Fruit fly (Drosophila melanogaster): ENCODE measurements around the gene RFeSP.

DNA sequence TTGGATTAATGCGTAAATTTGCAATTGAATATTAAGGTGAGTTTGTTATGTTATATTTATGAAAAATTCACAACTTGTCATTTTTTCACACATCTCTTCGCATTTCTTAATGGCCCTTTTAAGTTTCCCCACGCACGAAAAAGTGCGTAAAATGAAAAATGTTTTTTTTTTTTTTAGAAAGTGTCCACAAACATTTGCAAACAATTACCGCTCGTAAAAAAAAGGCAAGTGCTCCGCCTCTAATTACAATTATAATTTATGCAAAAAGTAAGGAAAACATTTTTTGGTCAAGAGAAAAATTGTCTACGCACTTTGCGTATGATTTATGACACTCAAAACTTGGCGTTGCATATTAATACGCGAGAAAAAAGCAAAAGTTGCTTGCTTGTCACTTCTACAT is 39.8 kb upstream of the RFeSP start:
- TF ChIP-seq pan (optimal IDR thresholded peaks at IDR 0.05) = no peak
- TF ChIP-seq usp (GFP tag; optimal IDR thresholded peaks at IDR 0.05) = no peak
- no peak for TF ChIP-seq EcR (GFP tag; optimal IDR thresholded peaks at IDR 0.05)
- TF ChIP-seq Dll (optimal IDR thresholded peaks at IDR 0.05) = no peak
- TF ChIP-seq psq (optimal IDR thresholded peaks at IDR 0.05) = no peak
- no peak for TF ChIP-seq CG8478 (optimal IDR thresholded peaks at IDR 0.05)
